Fruit fly (Drosophila melanogaster): ENCODE measurements around the gene CG1582.

Gene CG1582

dm6 chrX:10927110-10927509 is 28.0 kb upstream of the CG1582 start, which contains the start of gene CG2145 (continued):
- TF ChIP-seq B-H2 (GFP tag; optimal IDR thresholded peaks at IDR 0.05) (peak; percentile 26), CG8281 (tag; optimal IDR thresholded peaks at IDR 0.05) (no peak), CG32767 (GFP tag; IDR thresholded peaks at IDR 0.05) (0 out of 2 replicates have a peak, but pooled peaks have one; percentile 19), Sox102F (GFP tag; optimal IDR thresholded peaks at IDR 0.05) (peak; percentile 4), CG2678 (tag; optimal IDR thresholded peaks at IDR 0.05) (peak; percentile 42), yki (optimal IDR thresholded peaks at IDR 0.05) (no peak), Xrp1 (GFP tag; IDR thresholded peaks at IDR 0.05) (0 out of 2 replicates have a peak, but pooled peaks have one; percentile 7), Kr (GFP tag; optimal IDR thresholded peaks at IDR 0.05) (no peak), CG7839 (tag; optimal IDR thresholded peaks at IDR 0.05) (peak; percentile 1), CG4854 (GFP tag; optimal IDR thresholded peaks at IDR 0.05) (no peak), oc (tag; optimal IDR thresholded peaks at IDR 0.05) (peak; percentile 74), CG12659 (GFP tag; optimal IDR thresholded peaks at IDR 0.05) (peak; percentile 8), Oaz (GFP tag; IDR thresholded peaks at IDR 0.05) (no peak), Rfx (GFP tag; IDR thresholded peaks at IDR 0.05) (peak; percentile 25; the same call in 1 of the 2 replicates), abd-A (tag; optimal IDR thresholded peaks at IDR 0.05) (peak; percentile 5), nom (GFP tag; optimal IDR thresholded peaks at IDR 0.05) (peak; percentile 48), CG4360 (GFP tag; IDR thresholded peaks at IDR 0.05) (peak; percentile 90), p53 (GFP tag; optimal IDR thresholded peaks at IDR 0.05) (no peak), CG6175 (GFP tag; IDR thresholded peaks at IDR 0.05) (peak; percentile 82; the same call in 1 of the 3 replicates), trem (tag; optimal IDR thresholded peaks at IDR 0.05) (no peak), sr (GFP tag; IDR thresholded peaks at IDR 0.05) (0 out of 3 replicates have a peak, but pooled peaks have one; percentile 51), corto (GFP tag; optimal IDR thresholded peaks at IDR 0.05) (peak; percentile 18), ftz-f1 (GFP tag; optimal IDR thresholded peaks at IDR 0.05) (no peak), gro (GFP tag; optimal IDR thresholded peaks at IDR 0.05) (no peak), ci (GFP tag; IDR thresholded peaks at IDR 0.05) (0 out of 3 replicates have a peak, but pooled peaks have one; percentile 46), Adf1 (GFP tag; IDR thresholded peaks at IDR 0.05) (peak; percentile 73), Bgb (GFP tag; IDR thresholded peaks at IDR 0.05; ENCODE audit: partially characterized antibody) (0 out of 2 replicates have a peak, but pooled peaks have one; percentile 6), B-H1 (GFP tag; IDR thresholded peaks at IDR 0.05) (no peak), dmrt99B (tag; optimal IDR thresholded peaks at IDR 0.05) (peak; percentile 26), run (tag; optimal IDR thresholded peaks at IDR 0.05) (peak; percentile 18), CG8765 (GFP tag; IDR thresholded peaks at IDR 0.05) (peak; percentile 36; the same call in 1 of the 2 replicates), lbe (GFP tag; optimal IDR thresholded peaks at IDR 0.05) (peak; percentile 79), Rx (GFP tag; IDR thresholded peaks at IDR 0.05) (no peak), chinmo (GFP tag; IDR thresholded peaks at IDR 0.05; ENCODE audit: partially characterized antibody) (peak; percentile 88), gem (tag; optimal IDR thresholded peaks at IDR 0.05) (peak; percentile 37), CG17186 (GFP tag; optimal IDR thresholded peaks at IDR 0.05) (no peak), zfh1 (GFP tag; IDR thresholded peaks at IDR 0.05) (no peak), CG10543 (GFP tag; optimal IDR thresholded peaks at IDR 0.05) (peak; percentile 42), CG2712 (tag; optimal IDR thresholded peaks at IDR 0.05) (peak; percentile 38), CoRest (tag; optimal IDR thresholded peaks at IDR 0.05) (peak; percentile 3), Fer3 (tag; optimal IDR thresholded peaks at IDR 0.05) (peak; percentile 3), CG10274 (GFP tag; optimal IDR thresholded peaks at IDR 0.05) (peak; percentile 95)

Measured in whole organism, embryonic.